Fruit fly (Drosophila melanogaster) whole organism, embryonic: Measurements from ENCODE around the gene CG15923.

Experiments
- Atf6 ChIP-seq: fragments of 200-800 bp; sonication (Bioruptor generic); IDR thresholded peaks from 2 replicates; pipeline ENCODE4 v1.3.6; 2022; ENCODE audit warnings: missing biosample characterization, missing genetic modification characterization
- CG10979 ChIP-seq: fragments of 200-800 bp; sonication (Bioruptor generic); optimal IDR thresholded peaks from 2 replicates; lab custom pipeline; 2018; ENCODE audit warnings: missing biosample characterization, mild to moderate bottlenecking, missing genetic modification characterization, moderate library complexity
- CG17385 ChIP-seq: fragments of 200-800 bp; sonication (Bioruptor generic); optimal IDR thresholded peaks from 3 replicates; lab custom pipeline; 2018; ENCODE audit warnings: missing biosample characterization, mild to moderate bottlenecking, missing genetic modification characterization
- CG17912 ChIP-seq: fragments of 200-800 bp; sonication (Bioruptor generic); optimal IDR thresholded peaks from 2 replicates; lab custom pipeline; 2018; ENCODE audit warnings: missing biosample characterization, mild to moderate bottlenecking, missing genetic modification characterization
- CG7745 ChIP-seq: fragments of 200-800 bp; sonication (Bioruptor generic); optimal IDR thresholded peaks from 2 replicates; lab custom pipeline; 2018; ENCODE audit warnings: missing biosample characterization, mild to moderate bottlenecking, missing genetic modification characterization, moderate library complexity
- sd ChIP-seq: fragments of 200-800 bp; sonication (Bioruptor generic); optimal IDR thresholded peaks from 3 replicates; lab custom pipeline; 2018; ENCODE audit warnings: missing biosample characterization, mild to moderate bottlenecking, missing genetic modification characterization, moderate library complexity
- toy ChIP-seq: fragments of 200-800 bp; sonication (Bioruptor generic); IDR thresholded peaks from 2 replicates; pipeline ENCODE4 v1.3.6; 2022; ENCODE audit warnings: missing biosample characterization, missing genetic modification characterization

DNA sequence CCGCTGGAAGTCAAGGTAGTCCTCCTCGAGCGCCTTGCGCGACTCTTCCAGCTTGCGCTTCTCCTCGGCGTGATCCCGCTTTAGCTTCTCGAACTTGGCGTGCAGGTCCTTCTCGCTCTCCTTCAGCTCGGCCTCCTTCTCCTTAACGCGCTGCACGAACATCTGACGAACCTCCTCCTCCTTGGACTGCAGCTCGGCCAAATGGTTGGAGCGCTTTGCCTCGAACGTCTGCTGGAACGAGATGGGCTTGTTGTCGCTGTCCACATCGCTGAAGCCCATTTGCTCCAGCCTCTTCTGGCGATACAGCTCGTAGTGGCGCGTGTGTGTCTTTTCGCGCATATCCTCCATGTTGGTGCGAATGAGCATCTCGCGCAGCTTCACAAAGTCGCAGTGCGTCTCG lies 30.3 kb downstream of the CG15923 start:
- TF ChIP-seq CG17912 (GFP tag; lab: Kevin White, UChicago) (no peak), Atf6 (GFP tag; lab: Robert Waterston, UW) (no peak), sd (tag; lab: Kevin White, UChicago) (no peak), CG17385 (GFP tag; lab: Kevin White, UChicago) (no peak), CG10979 (no peak), CG7745 (tag; lab: Kevin White, UChicago) (no peak), toy (GFP tag; lab: Robert Waterston, UW) (no peak)
